Worm (Caenorhabditis elegans): ENCODE measurements around the gene fbxc-32.
"Not testable (repeated sequence)": the region's sequence is repeated elsewhere in the genome, so short reads cannot be mapped to it uniquely, and the experiment has no call there.

fbxc-32 gene

DNA sequence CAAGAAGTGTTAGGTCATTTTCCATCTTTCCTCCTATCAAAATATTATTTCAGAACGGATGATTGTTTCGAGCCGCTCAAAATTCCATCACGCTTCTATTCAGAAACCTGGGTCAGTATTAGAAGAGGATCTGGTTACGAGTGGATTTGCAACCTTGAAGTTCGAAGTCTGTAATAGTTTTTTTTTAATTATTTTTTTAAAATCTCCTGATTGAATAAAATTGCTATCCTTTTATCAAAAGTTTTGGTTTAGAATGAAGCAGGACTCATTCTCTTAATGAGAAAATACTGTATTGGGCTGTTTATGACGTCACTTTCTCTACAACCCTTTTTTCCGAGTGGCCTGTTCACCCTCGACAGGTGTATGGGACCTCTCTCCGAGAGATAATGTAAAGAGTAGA, 40.4 kb upstream of the fbxc-32 start, which contains the start of gene fbxc-39:
fbxc-39 (plus strand) TSS at position 301 of the 400 bp plus-strand sequence.
- TF ChIP-seq ctbp-1 (GFP tag; IDR thresholded peaks at IDR 0.05) (no peak), tra-1 (GFP tag; IDR thresholded peaks at IDR 0.05) (no peak), daf-12 (tag; optimal IDR thresholded peaks at IDR 0.05) (no peak), lin-39 (tag; optimal IDR thresholded peaks at IDR 0.05) (no peak), fkh-10 (GFP tag; optimal IDR thresholded peaks at IDR 0.05) (no peak), skn-1 (tag; optimal IDR thresholded peaks at IDR 0.05) (no peak), set-16 (GFP tag; IDR thresholded peaks at IDR 0.05) (no peak), egl-43 (GFP tag; IDR thresholded peaks at IDR 0.05) (no peak), dmd-6 (GFP tag; IDR thresholded peaks at IDR 0.05) (no peak), mxl-2 (GFP tag; conservative IDR thresholded peaks at IDR 0.05) (no peak), ztf-7 (tag; optimal IDR thresholded peaks at IDR 0.05) (no peak), nhr-11 (tag; optimal IDR thresholded peaks at IDR 0.05) (no peak), arid-1 (GFP tag; conservative IDR thresholded peaks at IDR 0.05) (no peak), lin-13 (GFP tag; optimal IDR thresholded peaks at IDR 0.05) (no peak), F49E8.2 (tag; optimal IDR thresholded peaks at IDR 0.05; ENCODE audit: borderline replicate concordance) (no peak), daf-19 (GFP tag; conservative IDR thresholded peaks at IDR 0.05) (no peak), T26A8.4 (GFP tag; IDR thresholded peaks at IDR 0.05) (no peak), attf-4 (tag; optimal IDR thresholded peaks at IDR 0.05) (no peak)

DNA sequence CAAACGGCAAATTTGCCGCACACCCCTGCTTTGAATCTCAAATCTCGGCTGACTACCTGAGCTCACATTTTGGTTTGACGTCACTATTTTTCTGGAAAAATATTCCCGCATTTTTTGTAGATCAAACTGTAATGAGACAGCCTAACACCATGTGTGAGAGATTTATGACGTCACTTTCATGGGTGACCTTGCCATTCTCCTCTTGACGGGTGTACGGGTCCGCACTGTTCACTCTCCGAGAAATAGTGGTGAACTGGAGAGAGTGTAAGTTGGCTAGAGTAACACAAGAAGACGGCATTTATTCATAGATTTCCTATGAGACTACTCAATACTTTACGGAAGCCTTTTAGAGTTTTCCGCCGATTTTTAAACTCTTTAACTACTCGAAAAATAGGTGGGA, 37.7 kb upstream of the fbxc-32 start, which contains the start of gene fbxc-40:
fbxc-40 (plus strand) TSS at position 301 of the 400 bp plus-strand sequence.
- TF ChIP-seq lsy-2, attf-4, nhr-77 (tag; optimal IDR thresholded peaks at IDR 0.05): not testable (repeated sequence)

DNA sequence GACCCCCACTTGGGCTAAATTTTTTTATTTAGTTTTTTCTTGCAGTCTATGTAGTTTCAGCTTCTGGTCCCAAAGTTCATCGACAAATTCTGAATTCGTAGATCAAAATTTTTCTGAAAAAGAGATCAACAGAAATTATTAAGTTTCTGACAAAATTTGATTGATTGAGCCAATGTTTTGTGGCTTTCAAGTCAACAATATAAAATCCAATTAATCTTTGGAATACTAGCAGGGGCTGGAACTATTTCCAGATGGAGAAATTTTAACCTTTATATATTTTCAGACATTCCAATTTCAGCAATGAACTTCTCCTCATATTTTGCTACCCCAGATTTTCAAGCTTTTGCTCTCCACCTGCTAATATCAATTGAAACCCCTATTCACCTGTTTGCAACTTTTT, 34.9 kb upstream of the fbxc-32 start, which contains the start of gene srh-274:
srh-274 (plus strand) TSS at position 301 of the 400 bp plus-strand sequence.
- no peak for TF ChIP-seq nhr-102 (tag; optimal IDR thresholded peaks at IDR 0.05)
- TF ChIP-seq lin-29 (GFP tag; IDR thresholded peaks at IDR 0.05), result no peak
- TF ChIP-seq T20F7.1 (GFP tag; optimal IDR thresholded peaks at IDR 0.05), result no peak
- TF ChIP-seq sdz-12 (GFP tag; optimal IDR thresholded peaks at IDR 0.05), result no peak
- TF ChIP-seq aha-1 (tag), result peak; percentile 45
- TF ChIP-seq ZK546.5 (tag; optimal IDR thresholded peaks at IDR 0.05), result no peak

DNA sequence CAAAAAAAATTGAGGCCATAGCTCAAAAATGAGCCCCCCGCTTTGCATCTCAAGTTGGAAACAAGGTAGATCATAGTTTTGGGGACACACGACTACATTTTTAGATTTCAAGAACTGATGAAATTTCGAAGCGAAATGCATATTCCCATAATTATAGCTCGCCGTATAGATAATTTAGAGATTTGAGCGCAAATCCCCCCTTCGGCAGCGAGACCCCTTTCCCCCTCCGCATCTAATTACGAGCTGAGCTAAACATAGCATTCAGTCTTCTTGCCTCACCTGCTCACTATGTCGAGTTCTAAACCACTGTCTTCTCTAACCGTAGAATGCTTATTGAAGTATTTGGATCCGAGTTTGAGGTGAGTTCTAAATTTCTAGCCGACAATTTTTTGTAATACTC, 31.1 kb upstream of the fbxc-32 start, which contains the start of the genes fbxc-17 and fbxc-15:
fbxc-17 (minus strand) TSS at position 101 of the 400 bp plus-strand sequence.
fbxc-15 (plus strand) TSS at position 289 of the 400 bp plus-strand sequence.
- no peak for TF ChIP-seq ctbp-1 (GFP tag; IDR thresholded peaks at IDR 0.05)
- TF ChIP-seq hlh-11 (tag; optimal IDR thresholded peaks at IDR 0.05), result no peak
- TF ChIP-seq aly-2 (tag; optimal IDR thresholded peaks at IDR 0.05), result no peak
- no peak for TF ChIP-seq R02D3.7 (tag; optimal IDR thresholded peaks at IDR 0.05)
- TF ChIP-seq nhr-25 (tag; optimal IDR thresholded peaks at IDR 0.05; ENCODE audit: borderline replicate concordance, insufficient read depth), result no peak
- no peak for TF ChIP-seq ztf-7 (tag; optimal IDR thresholded peaks at IDR 0.05)
- TF ChIP-seq nhr-76 (tag; optimal IDR thresholded peaks at IDR 0.05), result no peak
- TF ChIP-seq lsy-2 (tag; optimal IDR thresholded peaks at IDR 0.05), result no peak
- no peak for TF ChIP-seq nhr-41 (GFP tag; IDR thresholded peaks at IDR 0.05)
- TF ChIP-seq mdl-1 (tag; optimal IDR thresholded peaks at IDR 0.05), result no peak
- TF ChIP-seq tag-97 (GFP tag; IDR thresholded peaks at IDR 0.05), result no peak
- TF ChIP-seq arid-1 (GFP tag; conservative IDR thresholded peaks at IDR 0.05), result no peak
- no peak for TF ChIP-seq spr-1 (tag; optimal IDR thresholded peaks at IDR 0.05)
- TF ChIP-seq tra-1 (GFP tag; IDR thresholded peaks at IDR 0.05), result no peak

Measured in whole organism, L4 larva.